Fruit fly (Drosophila melanogaster): ENCODE data around the gene CG5681.

Gene CG5681

dm6 chr2L:18003028-18003836 lies 17.0 kb downstream of the CG5681 start (continued):
- peak; percentile 57 for TF ChIP-seq CG6808 (GFP tag; optimal IDR thresholded peaks at IDR 0.05)
- TF ChIP-seq CG10631 (GFP tag; optimal IDR thresholded peaks at IDR 0.05), result peak; percentile 74
- peak; percentile 93 for TF ChIP-seq CG6163 (GFP tag; IDR thresholded peaks at IDR 0.05)
- TF ChIP-seq Smox (GFP tag; optimal IDR thresholded peaks at IDR 0.05), result peak; percentile 61
- TF ChIP-seq Gug (GFP tag; IDR thresholded peaks at IDR 0.05), result peak; percentile 91
- peak; percentile 58 for TF ChIP-seq pdm3 (GFP tag; optimal IDR thresholded peaks at IDR 0.05)
- TF ChIP-seq CG1621 (tag; optimal IDR thresholded peaks at IDR 0.05), result peak; percentile 28
- TF ChIP-seq Hr4 (GFP tag; optimal IDR thresholded peaks at IDR 0.05), result peak; percentile 77
- peak; percentile 95 for TF ChIP-seq CG15336 (GFP tag; IDR thresholded peaks at IDR 0.05)
- TF ChIP-seq CG8119 (GFP tag; IDR thresholded peaks at IDR 0.05), result peak; percentile 93
- peak; percentile 87 for TF ChIP-seq Eip78C (GFP tag)
- peak; percentile 8 for TF ChIP-seq CG8319 (GFP tag; optimal IDR thresholded peaks at IDR 0.05)
- TF ChIP-seq Lpt (GFP tag; optimal IDR thresholded peaks at IDR 0.05), result peak; percentile 68
- no peak for TF ChIP-seq fkh (GFP tag; optimal IDR thresholded peaks at IDR 0.05)
- TF ChIP-seq Eip93F (GFP tag; optimal IDR thresholded peaks at IDR 0.05), result peak; percentile 46
- peak; percentile 73 for TF ChIP-seq esn (GFP tag; optimal IDR thresholded peaks at IDR 0.05)
- TF ChIP-seq spab (GFP tag; optimal IDR thresholded peaks at IDR 0.05), result peak; percentile 55
- peak; percentile 70 for TF ChIP-seq OdsH (GFP tag; optimal IDR thresholded peaks at IDR 0.05)
- TF ChIP-seq ss (GFP tag; optimal IDR thresholded peaks at IDR 0.05), result peak; percentile 45 to 87
- peak; percentile 49 for TF ChIP-seq CG10669 (GFP tag; optimal IDR thresholded peaks at IDR 0.05)
- peak; percentile 94 for TF ChIP-seq eg (GFP tag; IDR thresholded peaks at IDR 0.05)
- TF ChIP-seq vri (GFP tag; optimal IDR thresholded peaks at IDR 0.05), result peak; percentile 40
- peak; percentile 41 for TF ChIP-seq CG31627 (GFP tag; optimal IDR thresholded peaks at IDR 0.05)
- peak; percentile 62 for TF ChIP-seq CG8632 (GFP tag; optimal IDR thresholded peaks at IDR 0.05)
- peak; percentile 53 for TF ChIP-seq CG6792 (GFP tag; optimal IDR thresholded peaks at IDR 0.05)
- TF ChIP-seq CG11902 (GFP tag; optimal IDR thresholded peaks at IDR 0.05), result peak; percentile 24
- TF ChIP-seq fd85E (GFP tag; optimal IDR thresholded peaks at IDR 0.05), result no peak
- TF ChIP-seq CG34406 (GFP tag; optimal IDR thresholded peaks at IDR 0.05), result peak; percentile 52
- TF ChIP-seq cyc (GFP tag; optimal IDR thresholded peaks at IDR 0.05), result peak; percentile 58
- TF ChIP-seq topi (GFP tag; optimal IDR thresholded peaks at IDR 0.05), result peak; percentile 64
- peak; percentile 71 for TF ChIP-seq CG6276 (GFP tag; optimal IDR thresholded peaks at IDR 0.05)
- peak; percentile 78 for TF ChIP-seq CG11294 (GFP tag; IDR thresholded peaks at IDR 0.05)

- peak; percentile 64 for TF ChIP-seq pdm3 (GFP tag; optimal IDR thresholded peaks at IDR 0.05)
- TF ChIP-seq CG3032 (tag; optimal IDR thresholded peaks at IDR 0.05), result peak; percentile 32
- no peak for TF ChIP-seq Ets21C (GFP tag; optimal IDR thresholded peaks at IDR 0.05)
- peak; percentile 90 for TF ChIP-seq Eip78C (GFP tag)
- TF ChIP-seq CG6276 (GFP tag; optimal IDR thresholded peaks at IDR 0.05), result peak; percentile 73
- peak; percentile 3 to 74 for TF ChIP-seq salr (GFP tag; optimal IDR thresholded peaks at IDR 0.05)
- TF ChIP-seq fd85E (GFP tag; optimal IDR thresholded peaks at IDR 0.05), result no peak
- TF ChIP-seq CG16779 (tag; optimal IDR thresholded peaks at IDR 0.05), result peak; percentile 5
- peak; percentile 23 for TF ChIP-seq CG34406 (GFP tag; optimal IDR thresholded peaks at IDR 0.05)
- TF ChIP-seq cyc (GFP tag; optimal IDR thresholded peaks at IDR 0.05), result no peak
- TF ChIP-seq svp (GFP tag), result peak; percentile 52
- no peak; the same call in 1 of the 2 replicates for TF ChIP-seq CG15336 (GFP tag; IDR thresholded peaks at IDR 0.05)
- TF ChIP-seq CG7368 (GFP tag; optimal IDR thresholded peaks at IDR 0.05), result no peak
- TF ChIP-seq acj6 (GFP tag; optimal IDR thresholded peaks at IDR 0.05), result peak; percentile 55
- peak; percentile 4 for TF ChIP-seq fd59A (GFP tag; optimal IDR thresholded peaks at IDR 0.05)
- peak; percentile 51 for TF ChIP-seq Sox14 (GFP tag; optimal IDR thresholded peaks at IDR 0.05)
- TF ChIP-seq CG32006 (GFP tag; optimal IDR thresholded peaks at IDR 0.05), result peak; percentile 93
- no peak for TF ChIP-seq Sox15 (GFP tag; optimal IDR thresholded peaks at IDR 0.05)
- peak; percentile 45 for TF ChIP-seq Ets96B (tag; optimal IDR thresholded peaks at IDR 0.05)
- peak; percentile 14 for TF ChIP-seq Met (GFP tag; optimal IDR thresholded peaks at IDR 0.05)
- no peak for TF ChIP-seq Eip93F (GFP tag; optimal IDR thresholded peaks at IDR 0.05)
- TF ChIP-seq CG31627 (GFP tag; optimal IDR thresholded peaks at IDR 0.05), result no peak
- no peak for TF ChIP-seq dsx (GFP tag; optimal IDR thresholded peaks at IDR 0.05; ENCODE audit: poor library complexity, severe bottlenecking)
- no peak for TF ChIP-seq esn (GFP tag; optimal IDR thresholded peaks at IDR 0.05)
- TF ChIP-seq CG8632 (GFP tag; optimal IDR thresholded peaks at IDR 0.05), result peak; percentile 36
- no peak for TF ChIP-seq CG6854 (GFP tag; optimal IDR thresholded peaks at IDR 0.05)
- peak; percentile 88 for TF ChIP-seq CG4318 (GFP tag; optimal IDR thresholded peaks at IDR 0.05)
- TF ChIP-seq CG6792 (GFP tag; optimal IDR thresholded peaks at IDR 0.05), result peak; percentile 13
These were observed 19.3 kb downstream of the CG5681 start for dm6 chr2L:18005481-18005880.

All from whole organism, prepupa.